Worm (Caenorhabditis elegans): ENCODE measurements around the gene F49C12.7.
A peak's percentile ranks its signal among the peaks of the same experiment; 100 is the strongest.

The F49C12.7 gene

ce11 chrIV:9320023-9320422 is 7.3 kb upstream of the F49C12.7 start (continued):
- no peak for TF ChIP-seq rcor-1 (GFP tag; IDR thresholded peaks at IDR 0.05)
- no peak for TF ChIP-seq C06A6.2 (GFP tag; conservative IDR thresholded peaks at IDR 0.05)
- TF ChIP-seq egrh-3 (GFP tag; IDR thresholded peaks at IDR 0.05): no peak
- peak; percentile 70 for TF ChIP-seq F52B5.7 (tag; optimal IDR thresholded peaks at IDR 0.05)
- no peak for TF ChIP-seq F57A8.1 (GFP tag; optimal IDR thresholded peaks at IDR 0.05)
- TF ChIP-seq Y95B8A.8 (GFP tag; IDR thresholded peaks at IDR 0.05): no peak
- no peak for TF ChIP-seq C17E4.6 (GFP tag; IDR thresholded peaks at IDR 0.05)
- TF ChIP-seq hrde-1 (tag; optimal IDR thresholded peaks at IDR 0.05; ENCODE audit: borderline replicate concordance): peak; percentile 81
- TF ChIP-seq aptf-2 (GFP tag; conservative IDR thresholded peaks at IDR 0.05): no peak
- no peak for TF ChIP-seq ceh-91 (GFP tag; IDR thresholded peaks at IDR 0.05)
- peak; percentile 36; the same call in 1 of the 2 replicates for TF ChIP-seq B0336.3 (GFP tag; IDR thresholded peaks at IDR 0.05)
- no peak for TF ChIP-seq gei-17 (GFP tag; optimal IDR thresholded peaks at IDR 0.05)
- no peak for TF ChIP-seq hlh-26 (GFP tag; conservative IDR thresholded peaks at IDR 0.05)
- TF ChIP-seq ama-1 (optimal IDR thresholded peaks at IDR 0.05): no peak
- TF ChIP-seq ama-1 (GFP tag; optimal IDR thresholded peaks at IDR 0.05): peak in 1 of 2 experiments; percentile 42

DNA sequence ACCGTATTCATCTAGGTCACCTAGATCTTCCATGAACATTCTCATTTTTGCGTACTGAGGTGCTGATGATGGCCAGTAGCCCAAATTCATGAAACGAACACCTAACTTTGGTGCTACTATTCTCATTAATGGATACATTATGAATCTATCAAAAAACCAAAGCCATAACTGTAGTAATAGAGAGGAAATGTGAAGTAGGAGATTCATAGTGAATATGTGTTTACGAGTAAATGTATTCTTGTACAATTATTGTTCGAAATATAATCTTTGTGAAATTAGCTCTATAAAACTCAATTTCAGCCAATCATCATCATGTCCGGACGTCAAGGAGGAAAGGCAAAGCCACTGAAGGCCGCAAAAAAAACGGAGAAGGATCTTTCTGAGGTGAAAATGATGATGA is 6.4 kb upstream of the F49C12.7 start, which contains the start of the genes F49C12.11 and nemt-1:
Gene F49C12.11 (plus strand): TSS at position 301 of the 400 bp plus-strand sequence.
Gene nemt-1 (minus strand): TSS at position 360 of the 400 bp plus-strand sequence.
- TF ChIP-seq bed-2 (GFP tag; IDR thresholded peaks at IDR 0.05) (no peak), lin-35 (GFP tag; optimal IDR thresholded peaks at IDR 0.05) (peak in 1 of 3 experiments; percentile 22)

- TF ChIP-seq repo-1 (tag; optimal IDR thresholded peaks at IDR 0.05) (peak; percentile 41), aptf-3 (GFP tag; IDR thresholded peaks at IDR 0.05) (0 out of 2 replicates have a peak, but pooled peaks have one; percentile 22), athp-1 (tag; optimal IDR thresholded peaks at IDR 0.05) (peak; percentile 25), F57A8.1 (GFP tag; optimal IDR thresholded peaks at IDR 0.05) (no peak), sdz-38 (tag; optimal IDR thresholded peaks at IDR 0.05) (no peak), madf-6 (GFP tag; IDR thresholded peaks at IDR 0.05) (peak; percentile 46; the same call in 1 of the 2 replicates), snpc-3.4 (tag; optimal IDR thresholded peaks at IDR 0.05) (peak; percentile 3), ztf-3 (GFP tag; optimal IDR thresholded peaks at IDR 0.05) (no peak), pha-4 (tag; optimal IDR thresholded peaks at IDR 0.05) (no peak), F10E7.11 (tag; optimal IDR thresholded peaks at IDR 0.05) (peak; percentile 52), ceh-100 (GFP tag; IDR thresholded peaks at IDR 0.05) (no peak), snpc-4 (GFP tag; optimal IDR thresholded peaks at IDR 0.05) (no peak), snpc-4 (tag; optimal IDR thresholded peaks at IDR 0.05) (peak in 1 of 4 experiments; percentile 10)
Measured at ce11 chrIV:9318147-9318546, 5.4 kb upstream of the F49C12.7 start.

- 0 out of 2 replicates have a peak, but pooled peaks have one; percentile 9 for TF ChIP-seq attf-3 (GFP tag; conservative IDR thresholded peaks at IDR 0.05)
- peak; percentile 22; the same call in 1 of the 2 replicates for TF ChIP-seq hmg-1.2 (GFP tag; IDR thresholded peaks at IDR 0.05)
- no peak for TF ChIP-seq nhr-27 (tag; optimal IDR thresholded peaks at IDR 0.05)
- TF ChIP-seq D2030.7 (GFP tag; IDR thresholded peaks at IDR 0.05): peak; percentile 29; the same call in 1 of the 2 replicates
- TF ChIP-seq rpc-1 (optimal IDR thresholded peaks at IDR 0.05): peak; percentile 9
- no peak for TF ChIP-seq rpc-1 (tag; optimal IDR thresholded peaks at IDR 0.05)
- TF ChIP-seq dox-1 (GFP tag; IDR thresholded peaks at IDR 0.05): 0 out of 2 replicates have a peak, but pooled peaks have one; percentile 30
- TF ChIP-seq lin-35 (GFP tag; optimal IDR thresholded peaks at IDR 0.05): peak in 1 of 3 experiments; percentile 29
- no peak for TF ChIP-seq lsl-1 (GFP tag; optimal IDR thresholded peaks at IDR 0.05)
- TF ChIP-seq snpc-4 (GFP tag; optimal IDR thresholded peaks at IDR 0.05): no peak
- TF ChIP-seq snpc-4 (tag; optimal IDR thresholded peaks at IDR 0.05): peak in 3 of 4 experiments; percentile 1 to 45 (median 15)
- peak; percentile 21; the same call in 1 of the 2 replicates for TF ChIP-seq cebp-1 (GFP tag; IDR thresholded peaks at IDR 0.05)
- TF ChIP-seq cebp-1 (tag; optimal IDR thresholded peaks at IDR 0.05): peak; percentile 79
- peak; percentile 10 for TF ChIP-seq snpc-3.4 (tag; optimal IDR thresholded peaks at IDR 0.05)
- peak; percentile 8 for TF ChIP-seq lin-54 (GFP tag; optimal IDR thresholded peaks at IDR 0.05)
- TF ChIP-seq efl-1 (GFP tag; optimal IDR thresholded peaks at IDR 0.05): no peak
- TF ChIP-seq ama-1 (optimal IDR thresholded peaks at IDR 0.05): no peak
- TF ChIP-seq ama-1 (GFP tag; optimal IDR thresholded peaks at IDR 0.05): no peak
- TF ChIP-seq nhr-80 (tag; optimal IDR thresholded peaks at IDR 0.05): peak; percentile 4
Measured at ce11 chrIV:9316068-9316681, 3.4 kb upstream of the F49C12.7 start, which contains the start of the genes F49C12.9 and rpn-7. Gene F49C12.9, minus strand, starts transcription at chrIV:9316215. Gene rpn-7, plus strand, starts transcription at chrIV:9316631.
